Fruit fly (Drosophila melanogaster) whole organism, adult: ENCODE results near the gene Hsp67Ba.

Experiments
- Hr96 ChIP-seq: fragments of 200-800 bp; sonication (Bioruptor generic); optimal IDR thresholded peaks from 2 replicates; lab custom pipeline; 2016; ENCODE audit warnings: missing biosample characterization, missing genetic modification characterization
- Mnt ChIP-seq: fragments of 200-800 bp; sonication (Bioruptor generic); optimal IDR thresholded peaks from 2 replicates; lab custom pipeline; 2016; ENCODE audit warnings: missing biosample characterization, mild to moderate bottlenecking, missing genetic modification characterization
- kay ChIP-seq: fragments of 200-800 bp; sonication (Bioruptor generic); peaks from one replicate; lab custom pipeline; 2016; ENCODE audit warnings: missing biosample characterization, missing genetic modification characterization, borderline replicate concordance
- ovo ChIP-seq: fragments of 200-800 bp; sonication (Bioruptor generic); optimal IDR thresholded peaks from 2 replicates; lab custom pipeline; 2016; ENCODE audit warnings: missing biosample characterization, missing genetic modification characterization
- pad ChIP-seq: fragments of 200-800 bp; sonication (Bioruptor generic); optimal IDR thresholded peaks from 3 replicates; lab custom pipeline; 2017; ENCODE audit warnings: missing biosample characterization, missing genetic modification characterization, mild to moderate bottlenecking, moderate library complexity, missing genetic modification reagents
- toe ChIP-seq: fragments of 200-800 bp; sonication (Bioruptor generic); optimal IDR thresholded peaks from 2 replicates; lab custom pipeline; 2016; ENCODE audit warnings: missing biosample characterization, missing genetic modification characterization

DNA sequence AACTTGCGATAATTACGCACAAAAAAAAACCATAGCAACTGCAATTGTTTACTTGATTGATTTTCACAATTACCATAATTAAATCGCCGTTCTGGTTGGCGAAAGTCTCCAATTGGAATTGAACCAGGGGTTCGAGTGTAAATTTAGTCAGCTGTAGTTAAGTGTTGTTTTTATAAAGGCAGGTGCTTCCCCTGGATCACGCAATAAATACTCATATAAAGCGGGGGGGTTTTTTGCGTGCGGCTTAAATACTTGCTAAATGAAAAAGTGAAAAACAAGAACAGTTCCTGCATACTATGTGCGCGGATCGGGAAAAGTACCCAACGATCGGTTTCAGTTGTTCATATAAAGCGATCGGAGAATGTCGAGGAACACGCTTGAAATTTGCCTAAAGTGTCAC, 35.4 kb downstream of the Hsp67Ba start:
- TF ChIP-seq Mnt (GFP tag; lab: Kevin White, UChicago), result no peak
- no peak for TF ChIP-seq pad (GFP tag; lab: Kevin White, UChicago)
- TF ChIP-seq kay (GFP tag; lab: Kevin White, UChicago), result no peak
- no peak for TF ChIP-seq ovo (GFP tag; lab: Kevin White, UChicago)
- TF ChIP-seq Hr96, result no peak
- TF ChIP-seq toe, result no peak
